Fruit fly (Drosophila melanogaster): ENCODE data around the gene His2Av.

His2Av gene

DNA sequence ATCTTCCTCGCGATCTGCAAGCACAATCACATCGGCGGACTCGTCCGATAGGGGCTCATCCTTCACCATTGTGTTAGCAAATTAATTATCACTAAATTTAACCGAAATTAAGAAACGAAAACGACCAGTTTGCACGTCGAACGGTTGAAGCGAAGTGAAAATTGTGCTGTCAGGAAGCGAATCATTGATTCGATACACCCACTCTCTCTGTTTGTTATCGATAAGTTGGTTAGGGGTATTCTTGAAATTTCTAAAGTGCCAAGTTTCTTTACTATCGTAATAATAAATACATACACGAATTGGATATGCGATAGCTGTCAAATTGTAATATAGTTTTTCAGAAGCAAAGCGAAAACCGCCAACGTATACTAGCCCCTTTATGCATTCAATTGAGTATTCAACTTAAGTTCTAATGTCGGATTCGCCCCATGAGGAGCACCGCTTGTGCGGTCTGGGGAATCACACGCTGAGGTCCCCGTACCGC, 8.9 kb downstream of the His2Av start, which contains the start of gene Rb97D (continued):
- peak; percentile 62 for TF ChIP-seq CG18011 (GFP tag; optimal IDR thresholded peaks at IDR 0.05)
- no peak for TF ChIP-seq NK7.1 (GFP tag; optimal IDR thresholded peaks at IDR 0.05)
- TF ChIP-seq CG1024 (GFP tag; IDR thresholded peaks at IDR 0.05): peak; percentile 41; the same call in 1 of the 2 replicates
- TF ChIP-seq sr (GFP tag; IDR thresholded peaks at IDR 0.05): peak; percentile 6; the same call in 2 of the 3 replicates
- peak; percentile 11 for TF ChIP-seq CG2202 (tag; optimal IDR thresholded peaks at IDR 0.05)
- TF ChIP-seq CG9609 (GFP tag; optimal IDR thresholded peaks at IDR 0.05): peak; percentile 52
- TF ChIP-seq Hr39 (optimal IDR thresholded peaks at IDR 0.05): no peak
- no peak for TF ChIP-seq CG10274 (GFP tag; optimal IDR thresholded peaks at IDR 0.05)
- TF ChIP-seq pzg (GFP tag; optimal IDR thresholded peaks at IDR 0.05): peak; percentile 43
- TF ChIP-seq bsh (GFP tag; optimal IDR thresholded peaks at IDR 0.05): peak in 1 of 2 experiments; percentile 65
- TF ChIP-seq Opbp (GFP tag; IDR thresholded peaks at IDR 0.05; ENCODE audit: partially characterized antibody): peak; percentile 83; the same call in 2 of the 3 replicates
- peak; percentile 61 for TF ChIP-seq CG10543 (GFP tag; optimal IDR thresholded peaks at IDR 0.05)
- TF ChIP-seq CG4730 (GFP tag; IDR thresholded peaks at IDR 0.05): peak; percentile 39; the same call in 1 of the 2 replicates
- peak; percentile 85 for TF ChIP-seq CG6791 (GFP tag; IDR thresholded peaks at IDR 0.05; ENCODE audit: partially characterized antibody)
- TF ChIP-seq D19B (GFP tag; optimal IDR thresholded peaks at IDR 0.05): no peak
- peak; percentile 23 for TF ChIP-seq CG7928 (GFP tag; optimal IDR thresholded peaks at IDR 0.05)
- TF ChIP-seq CG4820 (GFP tag; optimal IDR thresholded peaks at IDR 0.05): peak; percentile 62
- TF ChIP-seq CG17359 (tag; optimal IDR thresholded peaks at IDR 0.05): peak; percentile 66
- TF ChIP-seq z (GFP tag; IDR thresholded peaks at IDR 0.05): no peak
- peak; percentile 64 for TF ChIP-seq Pdp1 (GFP tag; optimal IDR thresholded peaks at IDR 0.05)
- peak; percentile 73 for TF ChIP-seq Antp (GFP tag; optimal IDR thresholded peaks at IDR 0.05)
- peak; percentile 60 for TF ChIP-seq CG16863 (GFP tag; optimal IDR thresholded peaks at IDR 0.05)
- peak; percentile 83 for TF ChIP-seq vvl (GFP tag; IDR thresholded peaks at IDR 0.05)
- TF ChIP-seq Awh (GFP tag; IDR thresholded peaks at IDR 0.05): peak; percentile 43; the same call in 1 of the 2 replicates
- TF ChIP-seq CG15269 (tag; optimal IDR thresholded peaks at IDR 0.05): peak; percentile 72
- peak; percentile 48; the same call in 1 of the 3 replicates for TF ChIP-seq CG11560 (tag; IDR thresholded peaks at IDR 0.05)
- TF ChIP-seq Doc3 (GFP tag; IDR thresholded peaks at IDR 0.05; ENCODE audit: partially characterized antibody): peak; percentile 93
- peak; percentile 38 for TF ChIP-seq NfI (GFP tag; optimal IDR thresholded peaks at IDR 0.05)
- peak; percentile 70; the same call in 1 of the 2 replicates for TF ChIP-seq ssp (GFP tag; IDR thresholded peaks at IDR 0.05)
- TF ChIP-seq Ravus (GFP tag; IDR thresholded peaks at IDR 0.05): no peak
- peak; percentile 40; the same call in 1 of the 2 replicates for TF ChIP-seq CG8765 (GFP tag; IDR thresholded peaks at IDR 0.05)
- no peak for TF ChIP-seq eyg (GFP tag; optimal IDR thresholded peaks at IDR 0.05)
- TF ChIP-seq yki (optimal IDR thresholded peaks at IDR 0.05): no peak
- TF ChIP-seq CG1603 (tag; optimal IDR thresholded peaks at IDR 0.05): peak; percentile 70
- peak; percentile 4 for TF ChIP-seq en (GFP tag; optimal IDR thresholded peaks at IDR 0.05)
- TF ChIP-seq bbx (GFP tag; IDR thresholded peaks at IDR 0.05; ENCODE audit: partially characterized antibody): peak; percentile 85
- TF ChIP-seq bigmax (GFP tag; optimal IDR thresholded peaks at IDR 0.05): no peak
- no peak for TF ChIP-seq ftz-f1 (GFP tag; optimal IDR thresholded peaks at IDR 0.05)
- no peak for TF ChIP-seq lov (optimal IDR thresholded peaks at IDR 0.05)
- no peak for TF ChIP-seq lov (GFP tag; IDR thresholded peaks at IDR 0.05)
- peak; percentile 62 for TF ChIP-seq CG18262 (tag; optimal IDR thresholded peaks at IDR 0.05)
- peak; percentile 78 for TF ChIP-seq caup (GFP tag; optimal IDR thresholded peaks at IDR 0.05; ENCODE audit: severe bottlenecking)
- peak; percentile 52 for TF ChIP-seq gfzf (GFP tag; optimal IDR thresholded peaks at IDR 0.05)
- peak; percentile 63 for TF ChIP-seq CG14441 (GFP tag; IDR thresholded peaks at IDR 0.05)
- peak; percentile 44 for TF ChIP-seq CG13775 (GFP tag; optimal IDR thresholded peaks at IDR 0.05)
- TF ChIP-seq Side (GFP tag; optimal IDR thresholded peaks at IDR 0.05): peak; percentile 76
- peak; percentile 59 for TF ChIP-seq CG8944 (GFP tag; optimal IDR thresholded peaks at IDR 0.05)
- TF ChIP-seq zfh2 (GFP tag; optimal IDR thresholded peaks at IDR 0.05): peak; percentile 69
- peak; percentile 62 for TF ChIP-seq CG9876 (GFP tag; optimal IDR thresholded peaks at IDR 0.05)
- peak; percentile 75 for TF ChIP-seq gro (GFP tag; optimal IDR thresholded peaks at IDR 0.05)
- no peak for TF ChIP-seq jigr1 (GFP tag; IDR thresholded peaks at IDR 0.05)
